Worm (Caenorhabditis elegans) whole organism, L4/young adult: ENCODE measurements around the gene clp-4.

Experiments
- W03F9.2 ChIP-seq: fragments of 150-350 bp; optimal IDR thresholded peaks from 2 replicates; lab custom pipeline; 2014; ENCODE audit warnings: missing biosample characterization, missing genetic modification characterization
- dao-5 ChIP-seq: sonication (generic microtip); optimal IDR thresholded peaks from 2 replicates; lab custom pipeline; 2016; ENCODE audit warnings: missing genotype, missing genetic modification characterization, moderate library complexity, missing compliant biosample characterization
- him-1 ChIP-seq: sonication (generic microtip); optimal IDR thresholded peaks from 2 replicates; lab custom pipeline; 2016; ENCODE audit warnings: missing genotype, missing genetic modification reagents, missing genetic modification characterization, missing compliant biosample characterization

clp-4 gene

ce11 chrIII:1818001-1818655, at the start of gene clp-4:
Gene clp-4 (minus strand): TSS chrIII:1818323.
- TF ChIP-seq dao-5 (tag; lab: Kevin White, UChicago) (no peak), him-1 (tag; lab: Kevin White, UChicago) (no peak), W03F9.2 (tag; lab: Kevin White, UChicago) (no peak)

- TF ChIP-seq him-1 (tag; lab: Kevin White, UChicago) (no peak), dao-5 (tag; lab: Kevin White, UChicago) (no peak), W03F9.2 (tag; lab: Kevin White, UChicago) (no peak)
Measured at ce11 chrIII:1860129-1860528, 42.0 kb upstream of the clp-4 start, which contains the start of gene ttc-7. Gene ttc-7 (plus strand): TSS chrIII:1860429.

- TF ChIP-seq W03F9.2 (tag; lab: Kevin White, UChicago) (peak; percentile 96), him-1 (tag; lab: Kevin White, UChicago) (peak; percentile 80), dao-5 (tag; lab: Kevin White, UChicago) (no peak)
Measured at ce11 chrIII:1859532-1859931, 41.4 kb upstream of the clp-4 start, which contains the start of gene ddp-1. Gene ddp-1 (plus strand): TSS chrIII:1859888.

ce11 chrIII:1856679-1857078, 38.6 kb upstream of the clp-4 start:
- TF ChIP-seq W03F9.2 (tag; lab: Kevin White, UChicago) (no peak), dao-5 (tag; lab: Kevin White, UChicago) (no peak), him-1 (tag; lab: Kevin White, UChicago) (no peak)

ce11 chrIII:1856175-1856574, 38.1 kb upstream of the clp-4 start:
- no peak for TF ChIP-seq dao-5 (tag; lab: Kevin White, UChicago)
- no peak for TF ChIP-seq W03F9.2 (tag; lab: Kevin White, UChicago)
- TF ChIP-seq him-1 (tag; lab: Kevin White, UChicago), result no peak

- TF ChIP-seq W03F9.2 (tag; lab: Kevin White, UChicago), result no peak
- TF ChIP-seq him-1 (tag; lab: Kevin White, UChicago), result no peak
- TF ChIP-seq dao-5 (tag; lab: Kevin White, UChicago), result no peak
Measured at ce11 chrIII:1855092-1855491, 37.0 kb upstream of the clp-4 start, which contains the start of gene hlh-33. Gene hlh-33 (plus strand): TSS chrIII:1855392.

ce11 chrIII:1853944-1854343, 35.8 kb upstream of the clp-4 start:
- no peak for TF ChIP-seq dao-5 (tag; lab: Kevin White, UChicago)
- no peak for TF ChIP-seq him-1 (tag; lab: Kevin White, UChicago)
- no peak for TF ChIP-seq W03F9.2 (tag; lab: Kevin White, UChicago)

ce11 chrIII:1852126-1852717, 34.1 kb upstream of the clp-4 start:
- TF ChIP-seq dao-5 (tag; lab: Kevin White, UChicago) (no peak), W03F9.2 (tag; lab: Kevin White, UChicago) (no peak), him-1 (tag; lab: Kevin White, UChicago) (no peak)

- no peak for TF ChIP-seq W03F9.2 (tag; lab: Kevin White, UChicago)
- TF ChIP-seq him-1 (tag; lab: Kevin White, UChicago), result no peak
- no peak for TF ChIP-seq dao-5 (tag; lab: Kevin White, UChicago)
Measured at ce11 chrIII:1848747-1849146, 30.6 kb upstream of the clp-4 start, which contains the start of gene pqn-82. Gene pqn-82 (plus strand): TSS chrIII:1849047.

- TF ChIP-seq him-1 (tag; lab: Kevin White, UChicago) (no peak), dao-5 (tag; lab: Kevin White, UChicago) (no peak), W03F9.2 (tag; lab: Kevin White, UChicago) (no peak)
Measured at ce11 chrIII:1833984-1834563, 16.0 kb upstream of the clp-4 start, which contains the start of gene rexd-1. Gene rexd-1 (plus strand): TSS chrIII:1834513.

- TF ChIP-seq him-1 (tag; lab: Kevin White, UChicago) (no peak), dao-5 (tag; lab: Kevin White, UChicago) (no peak), W03F9.2 (tag; lab: Kevin White, UChicago) (no peak)
Measured at ce11 chrIII:1832453-1832852, 14.3 kb upstream of the clp-4 start.

- TF ChIP-seq dao-5 (tag; lab: Kevin White, UChicago) (no peak), him-1 (tag; lab: Kevin White, UChicago) (no peak), W03F9.2 (tag; lab: Kevin White, UChicago) (no peak)
Measured at ce11 chrIII:1831104-1831503, 13.0 kb upstream of the clp-4 start.

ce11 chrIII:1824264-1824922, 6.3 kb upstream of the clp-4 start, which contains the start of the genes pvf-1 and Y39A3CL.7:
Gene pvf-1 (minus strand): TSS chrIII:1824314.
Gene Y39A3CL.7 (plus strand): TSS chrIII:1824919.
- TF ChIP-seq him-1 (tag; lab: Kevin White, UChicago) (no peak), dao-5 (tag; lab: Kevin White, UChicago) (no peak), W03F9.2 (tag; lab: Kevin White, UChicago) (no peak)
